Worm (Caenorhabditis elegans): ENCODE measurements around the gene puf-5.
A peak's percentile ranks its signal among the peaks of the same experiment; 100 is the strongest.

puf-5 gene

DNA sequence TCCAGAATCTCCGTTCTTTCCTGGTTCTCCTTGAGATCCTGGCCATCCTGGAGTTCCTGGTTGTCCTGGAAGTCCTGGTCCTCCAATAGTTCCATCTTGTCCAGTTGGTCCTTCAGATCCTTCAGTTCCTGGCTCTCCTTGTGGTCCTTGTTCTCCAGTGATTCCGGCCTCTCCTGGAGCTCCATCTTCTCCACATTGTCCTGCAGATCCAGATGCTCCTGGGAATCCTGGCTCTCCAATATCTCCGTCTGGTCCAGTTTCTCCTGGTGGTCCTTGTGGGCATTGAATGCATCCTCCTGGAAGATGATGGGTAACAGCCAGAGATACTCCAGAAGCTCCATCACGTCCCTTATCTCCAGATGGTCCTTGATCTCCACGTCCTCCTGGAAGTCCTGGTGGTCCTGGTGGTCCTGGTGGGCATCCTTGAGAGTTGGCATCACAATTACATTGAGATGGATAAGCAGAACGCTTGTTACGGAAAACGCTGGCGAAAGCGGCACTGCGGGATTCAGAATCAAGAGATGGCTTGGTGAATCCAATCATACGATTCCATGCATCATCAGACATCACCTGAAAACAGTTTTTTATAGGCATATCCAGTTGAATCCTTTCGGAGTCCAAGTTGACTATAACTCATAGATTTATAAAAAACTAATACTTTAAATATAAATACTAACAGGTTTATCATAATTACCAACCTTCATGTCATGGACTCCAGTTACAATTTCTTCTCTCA, 6.9 kb upstream of the puf-5 start:
- TF ChIP-seq elt-4 (tag; optimal IDR thresholded peaks at IDR 0.05), result no peak
- TF ChIP-seq hlh-6 (tag; optimal IDR thresholded peaks at IDR 0.05), result peak; percentile 60
- TF ChIP-seq hlh-13 (GFP tag; optimal IDR thresholded peaks at IDR 0.05), result no peak
- no peak for TF ChIP-seq ceh-34 (tag; optimal IDR thresholded peaks at IDR 0.05)
- no peak for TF ChIP-seq mec-3 (tag; optimal IDR thresholded peaks at IDR 0.05; ENCODE audit: borderline replicate concordance)
- no peak for TF ChIP-seq unc-42 (tag; optimal IDR thresholded peaks at IDR 0.05)
- TF ChIP-seq pros-1 (tag; optimal IDR thresholded peaks at IDR 0.05), result no peak
- TF ChIP-seq ceh-31 (tag; optimal IDR thresholded peaks at IDR 0.05), result no peak

- TF ChIP-seq nhr-11 (tag; optimal IDR thresholded peaks at IDR 0.05), result no peak
- TF ChIP-seq ceh-19 (GFP tag; optimal IDR thresholded peaks at IDR 0.05), result no peak
- TF ChIP-seq pat-9 (tag; optimal IDR thresholded peaks at IDR 0.05), result no peak
- TF ChIP-seq syd-9 (tag; optimal IDR thresholded peaks at IDR 0.05), result no peak
- peak; percentile 48 for TF ChIP-seq ref-2 (tag; optimal IDR thresholded peaks at IDR 0.05)
- no peak for TF ChIP-seq dmd-4 (tag; optimal IDR thresholded peaks at IDR 0.05; ENCODE audit: borderline replicate concordance)
- no peak for TF ChIP-seq fax-1 (tag; optimal IDR thresholded peaks at IDR 0.05)
- no peak for TF ChIP-seq sox-2 (GFP tag; IDR thresholded peaks at IDR 0.05)
- TF ChIP-seq elt-2 (tag; optimal IDR thresholded peaks at IDR 0.05), result peak; percentile 64
- TF ChIP-seq ceh-31 (tag; optimal IDR thresholded peaks at IDR 0.05), result peak; percentile 74
- no peak for TF ChIP-seq pag-3 (tag; optimal IDR thresholded peaks at IDR 0.05; ENCODE audit: borderline replicate concordance)
- TF ChIP-seq C38D4.7 (GFP tag; optimal IDR thresholded peaks at IDR 0.05), result no peak
- no peak for TF ChIP-seq elt-4 (tag; optimal IDR thresholded peaks at IDR 0.05)
- TF ChIP-seq fkh-6 (tag; optimal IDR thresholded peaks at IDR 0.05), result no peak
- TF ChIP-seq hlh-6 (tag; optimal IDR thresholded peaks at IDR 0.05), result no peak
- TF ChIP-seq ceh-22 (tag; optimal IDR thresholded peaks at IDR 0.05), result no peak
- TF ChIP-seq gmeb-2 (tag; optimal IDR thresholded peaks at IDR 0.05), result no peak
- peak; percentile 29 for TF ChIP-seq madf-2 (tag; optimal IDR thresholded peaks at IDR 0.05)
- peak; percentile 0 for TF ChIP-seq ceh-48 (tag; optimal IDR thresholded peaks at IDR 0.05)
- peak; percentile 26 for TF ChIP-seq Y22D7AL.16 (tag; optimal IDR thresholded peaks at IDR 0.05)
- no peak for TF ChIP-seq unc-86 (tag; optimal IDR thresholded peaks at IDR 0.05)
- TF ChIP-seq sdc-2 (tag; optimal IDR thresholded peaks at IDR 0.05), result no peak
- peak; percentile 87 for TF ChIP-seq nfya-1 (tag; optimal IDR thresholded peaks at IDR 0.05)
- TF ChIP-seq ceh-2 (tag; optimal IDR thresholded peaks at IDR 0.05), result no peak
- TF ChIP-seq lim-6 (tag; optimal IDR thresholded peaks at IDR 0.05), result no peak
- TF ChIP-seq ceh-30 (tag; optimal IDR thresholded peaks at IDR 0.05), result peak; percentile 76
- peak; percentile 77 for TF ChIP-seq ceh-18 (tag; optimal IDR thresholded peaks at IDR 0.05)
- TF ChIP-seq eyg-1 (tag; optimal IDR thresholded peaks at IDR 0.05), result no peak
- TF ChIP-seq ceh-34 (tag; optimal IDR thresholded peaks at IDR 0.05), result peak; percentile 66
- no peak for TF ChIP-seq hlh-15 (tag; optimal IDR thresholded peaks at IDR 0.05)
- peak; percentile 46 for TF ChIP-seq ets-4 (tag; optimal IDR thresholded peaks at IDR 0.05)
- TF ChIP-seq K09A11.1 (tag; optimal IDR thresholded peaks at IDR 0.05; ENCODE audit: insufficient read depth), result no peak
- no peak for TF ChIP-seq ceh-14 (tag; optimal IDR thresholded peaks at IDR 0.05)
- no peak for TF ChIP-seq fkh-10 (GFP tag; optimal IDR thresholded peaks at IDR 0.05)
- no peak for TF ChIP-seq hlh-13 (GFP tag; optimal IDR thresholded peaks at IDR 0.05)
- no peak for TF ChIP-seq nhr-232 (tag; optimal IDR thresholded peaks at IDR 0.05)
- TF ChIP-seq pax-1 (tag; optimal IDR thresholded peaks at IDR 0.05), result peak; percentile 80
- TF ChIP-seq ahr-1 (tag; optimal IDR thresholded peaks at IDR 0.05), result no peak
- TF ChIP-seq ceh-24 (tag; optimal IDR thresholded peaks at IDR 0.05), result no peak
- no peak for TF ChIP-seq ceh-9 (tag; optimal IDR thresholded peaks at IDR 0.05)
- TF ChIP-seq unc-3 (GFP tag; conservative IDR thresholded peaks at IDR 0.05), result 0 out of 2 replicates have a peak, but pooled peaks have one; percentile 17
- no peak for TF ChIP-seq unc-3 (tag; optimal IDR thresholded peaks at IDR 0.05)
- no peak for TF ChIP-seq tbx-7 (tag; optimal IDR thresholded peaks at IDR 0.05)
- no peak for TF ChIP-seq zip-5 (tag; optimal IDR thresholded peaks at IDR 0.05)
Observed at ce11 chrII:8569038-8569977, 6.0 kb upstream of the puf-5 start, which contains the start of the genes col-38 and rpl-5. col-38 (minus strand) TSS chrII:8569088. rpl-5 (plus strand) TSS chrII:8569927.

Measured in whole organism, late embryonic.